Worm (Caenorhabditis elegans): ENCODE results near the gene sri-77.

- TF ChIP-seq him-1 (tag; optimal IDR thresholded peaks at IDR 0.05): no peak
- no peak for TF ChIP-seq W03F9.2 (tag; optimal IDR thresholded peaks at IDR 0.05)
Observed at ce11 chrII:2563973-2564372, 41.2 kb downstream of the sri-77 start, which contains the start of gene nep-18.

Data from whole organism, L4/young adult.